Worm (Caenorhabditis elegans): ENCODE data around the gene nhr-38.

The nhr-38 gene

ce11 chrIV:9739001-9739400, 29.0 kb downstream of the nhr-38 start:
- TF ChIP-seq lin-38 (GFP tag; IDR thresholded peaks at IDR 0.05), result peak; percentile 61
- peak; percentile 28 for TF ChIP-seq F49E8.2 (tag; optimal IDR thresholded peaks at IDR 0.05; ENCODE audit: borderline replicate concordance)
- TF ChIP-seq lir-3 (tag; optimal IDR thresholded peaks at IDR 0.05), result no peak
- no peak for TF ChIP-seq nhr-10 (tag; optimal IDR thresholded peaks at IDR 0.05)
- peak; percentile 64 for TF ChIP-seq unc-130 (GFP tag; optimal IDR thresholded peaks at IDR 0.05)
- peak; percentile 65; the same call in 1 of the 2 replicates for TF ChIP-seq snpc-1.2 (GFP tag; IDR thresholded peaks at IDR 0.05)

ce11 chrIV:9740851-9741549, 31.0 kb downstream of the nhr-38 start, which contains the start of gene gln-6:
gln-6 (minus strand) TSS chrIV:9740901.
- peak; percentile 44 for TF ChIP-seq unc-130 (GFP tag; optimal IDR thresholded peaks at IDR 0.05)

ce11 chrIV:9742883-9743282, 32.9 kb downstream of the nhr-38 start, which contains the start of gene C28D4.7:
C28D4.7 (minus strand) TSS chrIV:9743147.
- TF ChIP-seq zip-2 (tag; optimal IDR thresholded peaks at IDR 0.05) (no peak), aha-1 (tag) (peak; percentile 96)

ce11 chrIV:9744905-9745304, 34.9 kb downstream of the nhr-38 start, which contains the start of gene C28D4.4:
C28D4.4 (minus strand) TSS chrIV:9745005.
- TF ChIP-seq nhr-237 (tag; optimal IDR thresholded peaks at IDR 0.05) (no peak), sdz-12 (GFP tag; optimal IDR thresholded peaks at IDR 0.05) (no peak), ama-1 (optimal IDR thresholded peaks at IDR 0.05) (no peak), aha-1 (tag) (no peak), ceh-82 (tag; optimal IDR thresholded peaks at IDR 0.05) (no peak), daf-12 (tag; optimal IDR thresholded peaks at IDR 0.05) (no peak), pqm-1 (tag; optimal IDR thresholded peaks at IDR 0.05) (no peak), Y48G9A.11 (GFP tag; IDR thresholded peaks at IDR 0.05) (no peak), cey-2 (tag; optimal IDR thresholded peaks at IDR 0.05; ENCODE audit: borderline replicate concordance, insufficient read depth) (no peak), lin-38 (GFP tag; IDR thresholded peaks at IDR 0.05) (no peak), lir-3 (tag; optimal IDR thresholded peaks at IDR 0.05) (no peak), nhr-11 (tag; optimal IDR thresholded peaks at IDR 0.05) (no peak), zfp-2 (tag; optimal IDR thresholded peaks at IDR 0.05) (no peak)

- TF ChIP-seq nhr-28 (tag; optimal IDR thresholded peaks at IDR 0.05) (no peak), zfp-2 (tag; optimal IDR thresholded peaks at IDR 0.05) (no peak), F26F4.8 (GFP tag; conservative IDR thresholded peaks at IDR 0.05) (no peak), spr-1 (tag; optimal IDR thresholded peaks at IDR 0.05) (no peak), zip-2 (tag; optimal IDR thresholded peaks at IDR 0.05) (no peak), F44E2.7 (GFP tag; IDR thresholded peaks at IDR 0.05) (no peak), madf-5 (GFP tag; IDR thresholded peaks at IDR 0.05) (no peak), F10B5.3 (tag; optimal IDR thresholded peaks at IDR 0.05) (no peak), nhr-11 (tag; optimal IDR thresholded peaks at IDR 0.05) (no peak), nhr-237 (tag; optimal IDR thresholded peaks at IDR 0.05) (no peak), ceh-32 (tag; optimal IDR thresholded peaks at IDR 0.05; ENCODE audit: poor library complexity) (no peak), Y48G9A.11 (GFP tag; IDR thresholded peaks at IDR 0.05) (no peak), nhr-48 (tag; optimal IDR thresholded peaks at IDR 0.05) (no peak), fkh-10 (GFP tag; optimal IDR thresholded peaks at IDR 0.05) (no peak)
Observed at ce11 chrIV:9746762-9747161, 36.8 kb downstream of the nhr-38 start, which contains the start of gene C28D4.5. C28D4.5 (minus strand) TSS chrIV:9746862.

ce11 chrIV:9748342-9748741, 38.4 kb downstream of the nhr-38 start, which contains the start of gene C28D4.8:
C28D4.8 (minus strand) TSS chrIV:9748442.
- no peak for TF ChIP-seq nhr-77 (tag; optimal IDR thresholded peaks at IDR 0.05)
- no peak for TF ChIP-seq nhr-11 (tag; optimal IDR thresholded peaks at IDR 0.05)
- no peak for TF ChIP-seq fkh-10 (GFP tag; optimal IDR thresholded peaks at IDR 0.05)
- TF ChIP-seq madf-5 (GFP tag; IDR thresholded peaks at IDR 0.05), result no peak
- TF ChIP-seq spr-3 (GFP tag; optimal IDR thresholded peaks at IDR 0.05), result no peak
- TF ChIP-seq lin-13 (GFP tag; optimal IDR thresholded peaks at IDR 0.05), result no peak
- no peak for TF ChIP-seq daf-19 (GFP tag; conservative IDR thresholded peaks at IDR 0.05)
- no peak for TF ChIP-seq ceh-44 (GFP tag; IDR thresholded peaks at IDR 0.05)
- no peak for TF ChIP-seq R02D3.7 (tag; optimal IDR thresholded peaks at IDR 0.05)
- TF ChIP-seq aha-1 (tag), result no peak
- TF ChIP-seq F44E2.7 (GFP tag; IDR thresholded peaks at IDR 0.05), result no peak
- no peak for TF ChIP-seq rbr-2 (tag; optimal IDR thresholded peaks at IDR 0.05)
- TF ChIP-seq nhr-111 (GFP tag; optimal IDR thresholded peaks at IDR 0.05), result no peak
- TF ChIP-seq F26F4.8 (GFP tag; conservative IDR thresholded peaks at IDR 0.05), result no peak
- no peak for TF ChIP-seq mdl-1 (tag; optimal IDR thresholded peaks at IDR 0.05)
- no peak for TF ChIP-seq snpc-4 (tag; optimal IDR thresholded peaks at IDR 0.05)
- no peak for TF ChIP-seq hmg-1.1 (GFP tag; IDR thresholded peaks at IDR 0.05)
- TF ChIP-seq ceh-32 (tag; optimal IDR thresholded peaks at IDR 0.05; ENCODE audit: poor library complexity), result no peak

Data from whole organism, L4 larva.